Worm (Caenorhabditis elegans) whole organism, L3 larva: Measurements from ENCODE around the gene Y47A7.2.

Experiments used
- R02D3.7 ChIP-seq: fragments of 150-350 bp; optimal IDR thresholded peaks from 2 replicates; lab custom pipeline; 2014; ENCODE audit warnings: missing biosample characterization, missing genetic modification characterization
- ZK546.5 ChIP-seq: sonication (generic microtip); optimal IDR thresholded peaks from 2 replicates; lab custom pipeline; 2017; ENCODE audit warnings: missing biosample characterization, missing genetic modification characterization
- ama-1 ChIP-seq: fragments of 150-350 bp; optimal IDR thresholded peaks from 2 replicates; lab custom pipeline; 2018
- ceh-16 ChIP-seq: sonication (generic microtip); optimal IDR thresholded peaks from 2 replicates; lab custom pipeline; 2017; ENCODE audit warnings: missing biosample characterization, missing genetic modification characterization
- ceh-28 ChIP-seq: fragments of 150-350 bp; optimal IDR thresholded peaks from 2 replicates; lab custom pipeline; 2014; ENCODE audit warnings: missing biosample characterization, missing genetic modification reagents, missing genetic modification characterization
- ceh-9 ChIP-seq: sonication (generic microtip); optimal IDR thresholded peaks from 2 replicates; lab custom pipeline; 2018; ENCODE audit warnings: missing biosample characterization, missing genetic modification characterization
- daf-12 ChIP-seq: fragments of 150-350 bp; optimal IDR thresholded peaks from 2 replicates; lab custom pipeline; 2014; ENCODE audit warnings: missing biosample characterization, missing genetic modification reagents, missing genetic modification characterization
- egl-27 ChIP-seq: sonication (generic microtip); optimal IDR thresholded peaks from 4 replicates; lab custom pipeline; 2017; ENCODE audit warnings: missing biosample characterization, missing genetic modification reagents, missing genetic modification characterization
- egl-5 ChIP-seq: fragments of 150-350 bp; optimal IDR thresholded peaks from 2 replicates; lab custom pipeline; 2017; ENCODE audit warnings: missing biosample characterization, missing genetic modification reagents, missing genetic modification characterization, inconsistent platforms
- elt-2 ChIP-seq: sonication (generic microtip); optimal IDR thresholded peaks from 2 replicates; lab custom pipeline; 2016; ENCODE audit warnings: missing genetic modification reagents, mild to moderate bottlenecking, missing genetic modification characterization, missing compliant biosample characterization
- elt-3 ChIP-seq, 3 experiments: fragments of 150-350 bp in 1 of 3; sonication (generic microtip) in 2 of 3; optimal IDR thresholded peaks; 2 replicates in 2 of 3; 4 replicates in 1 of 3; lab custom pipeline; 2014 to 2017; ENCODE audit warnings: missing biosample characterization in 3 of 3, missing genetic modification characterization in 3 of 3
- eor-1 ChIP-seq, 2 experiments: fragments of 150-350 bp; optimal IDR thresholded peaks; 2 replicates each; lab custom pipeline; 2014 to 2018; ENCODE audit warnings: missing biosample characterization in 2 of 2, missing genetic modification characterization in 2 of 2
- fkh-10 ChIP-seq: sonication (generic microtip); optimal IDR thresholded peaks from 2 replicates; lab custom pipeline; 2017; ENCODE audit warnings: missing biosample characterization, missing genetic modification reagents, missing genetic modification characterization
- fos-1 ChIP-seq: fragments of 150-350 bp; optimal IDR thresholded peaks from 2 replicates; lab custom pipeline; 2014; ENCODE audit warnings: missing biosample characterization, missing genetic modification characterization
- hmg-11 ChIP-seq: sonication (generic microtip); optimal IDR thresholded peaks from 2 replicates; lab custom pipeline; 2016; ENCODE audit warnings: missing genetic modification characterization, missing compliant biosample characterization
- jun-1 ChIP-seq: fragments of 150-350 bp; optimal IDR thresholded peaks from 2 replicates; lab custom pipeline; 2014; ENCODE audit warnings: missing biosample characterization, missing genetic modification reagents, missing genetic modification characterization
- lin-15B ChIP-seq: fragments of 150-350 bp; optimal IDR thresholded peaks from 2 replicates; lab custom pipeline; 2014; ENCODE audit warnings: missing biosample characterization, missing genetic modification characterization
- lin-39 ChIP-seq: fragments of 150-350 bp; optimal IDR thresholded peaks from 2 replicates; lab custom pipeline; 2018; ENCODE audit warnings: missing biosample characterization, missing genetic modification reagents, missing genetic modification characterization
- lsy-12 ChIP-seq: sonication (generic microtip); optimal IDR thresholded peaks from 2 replicates; lab custom pipeline; 2016; ENCODE audit warnings: mild to moderate bottlenecking, missing genetic modification characterization, missing compliant biosample characterization
- mdl-1 ChIP-seq: fragments of 150-350 bp; optimal IDR thresholded peaks from 2 replicates; lab custom pipeline; 2014; ENCODE audit warnings: missing biosample characterization, missing genetic modification characterization
- mml-1 ChIP-seq: fragments of 150-350 bp; sonication (generic microtip); optimal IDR thresholded peaks from 3 replicates; lab custom pipeline; 2014; ENCODE audit warnings: missing biosample characterization, missing genetic modification characterization
- nfya-1 ChIP-seq: sonication (generic microtip); optimal IDR thresholded peaks from 2 replicates; lab custom pipeline; 2017; ENCODE audit warnings: missing genetic modification characterization, mild to moderate bottlenecking, missing compliant biosample characterization, antibody characterized with exemption, moderate library complexity; ENCODE audit not compliant: insufficient read depth
- nhr-23 ChIP-seq: fragments of 150-350 bp; optimal IDR thresholded peaks from 2 replicates; lab custom pipeline; 2014; ENCODE audit warnings: missing biosample characterization, missing genetic modification reagents, missing genetic modification characterization
- nhr-237 ChIP-seq: fragments of 150-350 bp; optimal IDR thresholded peaks from 2 replicates; lab custom pipeline; 2014; ENCODE audit warnings: missing biosample characterization, missing genetic modification characterization
- nhr-28 ChIP-seq: fragments of 150-350 bp; optimal IDR thresholded peaks from 2 replicates; lab custom pipeline; 2014; ENCODE audit warnings: missing biosample characterization, missing genetic modification characterization
- nhr-67 ChIP-seq: fragments of 150-350 bp; optimal IDR thresholded peaks from 2 replicates; lab custom pipeline; 2014; ENCODE audit warnings: missing biosample characterization, missing genetic modification characterization
- nhr-76 ChIP-seq: fragments of 150-350 bp; sonication (generic microtip); optimal IDR thresholded peaks from 5 replicates; lab custom pipeline; 2014; ENCODE audit warnings: missing biosample characterization, missing genetic modification characterization
- nhr-77 ChIP-seq: fragments of 150-350 bp; optimal IDR thresholded peaks from 2 replicates; lab custom pipeline; 2014; ENCODE audit warnings: missing biosample characterization, missing genetic modification characterization
- pqm-1 ChIP-seq: fragments of 150-350 bp; optimal IDR thresholded peaks from 2 replicates; lab custom pipeline; 2017; ENCODE audit warnings: missing biosample characterization, missing genetic modification characterization, inconsistent platforms
- skn-1 ChIP-seq: fragments of 150-350 bp; optimal IDR thresholded peaks from 2 replicates; lab custom pipeline; 2014; ENCODE audit warnings: missing biosample characterization, missing genetic modification characterization
- snpc-4 ChIP-seq: fragments of 150-350 bp; optimal IDR thresholded peaks from 2 replicates; lab custom pipeline; 2014; ENCODE audit warnings: missing biosample characterization, missing genetic modification characterization
- tbx-2 ChIP-seq: sonication (generic microtip); optimal IDR thresholded peaks from 2 replicates; lab custom pipeline; 2016; ENCODE audit warnings: mild to moderate bottlenecking, missing genetic modification characterization, missing compliant biosample characterization
- unc-39 ChIP-seq: sonication (generic microtip); optimal IDR thresholded peaks from 4 replicates; lab custom pipeline; 2017; ENCODE audit warnings: missing biosample characterization, missing genetic modification characterization
- zag-1 ChIP-seq: fragments of 150-350 bp; optimal IDR thresholded peaks from 2 replicates; lab custom pipeline; 2014; ENCODE audit warnings: missing biosample characterization, missing genetic modification characterization
- ztf-11 ChIP-seq: fragments of 150-350 bp; optimal IDR thresholded peaks from 2 replicates; lab custom pipeline; 2014; ENCODE audit warnings: missing biosample characterization, missing genetic modification characterization
- ztf-4 ChIP-seq: fragments of 150-350 bp; optimal IDR thresholded peaks from 2 replicates; lab custom pipeline; 2014; ENCODE audit warnings: missing biosample characterization, missing genetic modification characterization

Y47A7.2 gene

ce11 chrV:5198240-5198639, at the start of gene Y47A7.2:
Gene Y47A7.2 (minus strand): TSS chrV:5198340.
- TF ChIP-seq elt-2: no peak
- no peak for TF ChIP-seq nfya-1
- no peak for TF ChIP-seq lsy-12
- TF ChIP-seq elt-3 (tag; optimal IDR thresholded peaks at IDR 0.05; lab: Kevin White, UChicago): no peak
- TF ChIP-seq nhr-23 (tag; lab: Kevin White, UChicago): no peak
- no peak for TF ChIP-seq ceh-28
- TF ChIP-seq egl-5 (tag; lab: Kevin White, UChicago): no peak
- TF ChIP-seq snpc-4 (tag; lab: Kevin White, UChicago): no peak
- no peak for TF ChIP-seq tbx-2
- no peak for TF ChIP-seq lin-15B
- TF ChIP-seq ztf-4 (tag; lab: Kevin White, UChicago): no peak
- TF ChIP-seq nhr-67: no peak
- no peak for TF ChIP-seq hmg-11 (tag; lab: Kevin White, UChicago)
- no peak for TF ChIP-seq ama-1 (lab: Kevin White, UChicago)
- no peak for TF ChIP-seq fkh-10 (GFP tag; lab: Kevin White, UChicago)
- no peak for TF ChIP-seq fos-1 (tag; lab: Kevin White, UChicago)
- TF ChIP-seq ztf-11 (tag; lab: Kevin White, UChicago): no peak
- no peak for TF ChIP-seq daf-12 (tag; lab: Kevin White, UChicago)
- TF ChIP-seq eor-1 (tag; optimal IDR thresholded peaks at IDR 0.05; lab: Kevin White, UChicago): no peak

ce11 chrV:5243036-5243435, 44.9 kb upstream of the Y47A7.2 start, which contains the start of gene cest-35.1:
Gene cest-35.1 (minus strand): TSS chrV:5243136.
- TF ChIP-seq skn-1 (tag; lab: Kevin White, UChicago): no peak
- TF ChIP-seq tbx-2: no peak
- no peak for TF ChIP-seq ama-1 (lab: Kevin White, UChicago)
- no peak for TF ChIP-seq nhr-28
- no peak for TF ChIP-seq ZK546.5 (tag; lab: Kevin White, UChicago)
- TF ChIP-seq nhr-23 (tag; lab: Kevin White, UChicago): no peak
- no peak for TF ChIP-seq ceh-9 (tag; lab: Kevin White, UChicago)
- TF ChIP-seq mdl-1 (tag; lab: Kevin White, UChicago): no peak
- TF ChIP-seq mml-1 (tag; lab: Kevin White, UChicago): no peak
- TF ChIP-seq ceh-28: no peak
- TF ChIP-seq nhr-237: no peak
- no peak for TF ChIP-seq zag-1 (tag; lab: Kevin White, UChicago)
- no peak for TF ChIP-seq ceh-16 (tag; lab: Kevin White, UChicago)
- no peak for TF ChIP-seq egl-27 (tag; lab: Kevin White, UChicago)
- no peak for TF ChIP-seq elt-3 (tag; optimal IDR thresholded peaks at IDR 0.05; lab: Kevin White, UChicago)
- TF ChIP-seq nhr-77 (tag; lab: Kevin White, UChicago): no peak
- TF ChIP-seq lin-39 (tag; lab: Kevin White, UChicago): no peak
- no peak for TF ChIP-seq daf-12 (tag; lab: Kevin White, UChicago)
- TF ChIP-seq lsy-12: no peak

DNA sequence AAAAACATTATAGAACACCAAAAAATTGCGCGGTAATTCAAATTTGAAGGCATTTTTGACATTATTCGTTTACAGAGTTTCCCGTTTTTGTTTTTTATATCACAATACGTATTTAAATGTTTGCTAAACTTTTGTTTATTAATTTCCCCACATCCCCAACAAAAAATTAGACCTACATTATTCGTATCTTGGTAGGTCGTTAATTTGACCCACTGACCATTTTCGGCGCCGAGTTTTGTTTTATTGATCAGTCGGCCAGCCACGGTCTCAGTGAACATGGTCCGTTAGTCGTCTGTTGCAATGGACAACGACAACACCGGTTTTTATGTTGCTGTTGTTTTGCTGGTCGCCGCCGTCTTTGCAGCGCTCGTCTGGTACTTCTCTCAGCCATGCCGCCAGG, 41.8 kb upstream of the Y47A7.2 start, which contains the start of gene B0238.15:
Gene B0238.15, plus strand, starts transcription at position 301 of the 400 bp plus-strand sequence.
- TF ChIP-seq nhr-76 (no peak), tbx-2 (no peak), ceh-16 (tag; lab: Kevin White, UChicago) (no peak), jun-1 (no peak), nhr-67 (no peak), fos-1 (tag; lab: Kevin White, UChicago) (no peak), ztf-4 (tag; lab: Kevin White, UChicago) (no peak), ceh-28 (no peak), nhr-77 (tag; lab: Kevin White, UChicago) (no peak), zag-1 (tag; lab: Kevin White, UChicago) (no peak), snpc-4 (tag; lab: Kevin White, UChicago) (no peak), nhr-23 (tag; lab: Kevin White, UChicago) (no peak), fkh-10 (GFP tag; lab: Kevin White, UChicago) (no peak), skn-1 (tag; lab: Kevin White, UChicago) (no peak)

ce11 chrV:5239404-5239803, 41.3 kb upstream of the Y47A7.2 start, which contains the start of gene C52A10.3:
Gene C52A10.3 (minus strand): TSS chrV:5239504.
- TF ChIP-seq pqm-1 (no peak), R02D3.7 (no peak), snpc-4 (tag; lab: Kevin White, UChicago) (no peak), nhr-23 (tag; lab: Kevin White, UChicago) (no peak), egl-5 (tag; lab: Kevin White, UChicago) (no peak), fkh-10 (GFP tag; lab: Kevin White, UChicago) (no peak), fos-1 (tag; lab: Kevin White, UChicago) (no peak), unc-39 (tag; lab: Kevin White, UChicago) (no peak), ZK546.5 (tag; lab: Kevin White, UChicago) (no peak), lin-15B (no peak), mdl-1 (tag; lab: Kevin White, UChicago) (no peak)
